Fruit fly (Drosophila melanogaster): Measurements from ENCODE around the gene CG17343.

DNA sequence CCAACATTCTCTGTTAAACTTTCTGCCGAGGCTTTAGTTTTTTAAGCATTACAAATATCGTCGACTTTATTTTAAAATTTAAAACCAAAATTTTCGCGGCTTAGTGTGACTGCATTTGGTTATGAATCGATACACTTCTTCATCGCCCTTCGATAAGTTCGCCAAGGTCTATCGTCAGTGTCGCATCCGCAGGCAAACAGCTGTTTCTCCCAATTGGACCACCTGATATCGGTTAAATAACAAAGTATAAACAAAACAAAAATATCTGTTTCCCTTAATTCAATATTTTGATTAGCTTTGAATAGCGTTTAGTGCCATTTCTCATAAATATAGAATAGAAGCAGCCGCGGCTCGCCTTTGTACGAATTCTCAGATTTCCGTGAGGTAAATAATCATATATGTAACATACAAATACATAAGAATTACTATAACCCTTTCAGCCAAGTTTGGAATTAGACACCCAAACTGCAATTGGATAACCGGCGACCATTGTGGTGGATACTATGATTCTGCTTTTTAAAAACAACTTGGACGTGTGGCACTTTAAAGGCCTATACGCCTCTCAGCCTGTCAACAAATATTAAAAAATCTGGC is 49.6 kb downstream of the CG17343 start, which contains the start of gene CG10561:
- TF ChIP-seq Lpt (GFP tag; optimal IDR thresholded peaks at IDR 0.05), result no peak
- no peak for TF ChIP-seq CG10631 (GFP tag; optimal IDR thresholded peaks at IDR 0.05)
- no peak for TF ChIP-seq CG3032 (tag; optimal IDR thresholded peaks at IDR 0.05)
